Worm (Caenorhabditis elegans) whole organism, early embryonic: ENCODE results near the gene wah-1.

Source experiments
- F13C5.2 ChIP-seq: sonication (generic microtip); optimal IDR thresholded peaks from 2 replicates; lab custom pipeline; 2017; ENCODE audit warnings: mild to moderate bottlenecking, missing genetic modification characterization, inconsistent platforms, missing compliant biosample characterization
- ama-1 ChIP-seq: fragments of 150-350 bp; optimal IDR thresholded peaks from 2 replicates; lab custom pipeline; 2014
- ceh-13 ChIP-seq: fragments of 200-800 bp; sonication (Bioruptor generic); optimal IDR thresholded peaks from 2 replicates; lab custom pipeline; 2018; ENCODE audit warnings: mild to moderate bottlenecking, missing genetic modification characterization, missing compliant biosample characterization
- ets-7 ChIP-seq: sonication (generic microtip); optimal IDR thresholded peaks from 2 replicates; lab custom pipeline; 2016; ENCODE audit warnings: missing genotype, missing genetic modification characterization, missing compliant biosample characterization
- flt-1 ChIP-seq: fragments of 200-800 bp; sonication (Bioruptor generic); IDR thresholded peaks from 2 replicates; pipeline ENCODE4 v1.3.6; 2022; ENCODE audit warnings: missing genetic modification characterization, missing compliant biosample characterization
- hmbx-1 ChIP-seq: sonication (generic microtip); optimal IDR thresholded peaks from 2 replicates; lab custom pipeline; 2016; ENCODE audit warnings: mild to moderate bottlenecking, missing genetic modification characterization, missing compliant biosample characterization
- hmg-4 ChIP-seq: fragments of 200-800 bp; sonication (Bioruptor generic); optimal IDR thresholded peaks from 2 replicates; lab custom pipeline; 2018; ENCODE audit warnings: mild to moderate bottlenecking, missing genetic modification characterization, missing compliant biosample characterization
- scrt-1 ChIP-seq: fragments of 200-800 bp; sonication (Bioruptor generic); IDR thresholded peaks from 2 replicates; pipeline ENCODE4 v1.3.6; 2022; ENCODE audit warnings: missing genetic modification characterization, missing compliant biosample characterization
- sea-1 ChIP-seq: fragments of 200-800 bp; sonication (Bioruptor generic); conservative IDR thresholded peaks from 2 replicates; pipeline ENCODE4 v1.3.6; 2022; ENCODE audit warnings: missing genetic modification characterization, missing compliant biosample characterization
- tbx-37 ChIP-seq: fragments of 200-800 bp; sonication (Bioruptor generic); conservative IDR thresholded peaks from 2 replicates; pipeline ENCODE4 v1.3.6; 2022; ENCODE audit warnings: missing genetic modification reagents, missing genetic modification characterization, missing compliant biosample characterization

ce11 chrIII:11999543-11999942, 9.6 kb downstream of the wah-1 start:
- TF ChIP-seq ama-1 = no peak
- TF ChIP-seq tbx-37 (GFP tag; lab: Robert Waterston, UW) = no peak
- TF ChIP-seq flt-1 = no peak
- no peak for TF ChIP-seq scrt-1 (GFP tag; lab: Robert Waterston, UW)
- no peak for TF ChIP-seq ets-7
- no peak for TF ChIP-seq F13C5.2 (tag; lab: Kevin White, UChicago)
- TF ChIP-seq hmbx-1 (tag; lab: Kevin White, UChicago) = no peak
- TF ChIP-seq sea-1 = no peak
- no peak for TF ChIP-seq ceh-13 (GFP tag; lab: Kevin White, UChicago)
- no peak for TF ChIP-seq hmg-4 (GFP tag; lab: Kevin White, UChicago)
